Fruit fly (Drosophila melanogaster): ENCODE data around the gene aly.

aly gene

DNA sequence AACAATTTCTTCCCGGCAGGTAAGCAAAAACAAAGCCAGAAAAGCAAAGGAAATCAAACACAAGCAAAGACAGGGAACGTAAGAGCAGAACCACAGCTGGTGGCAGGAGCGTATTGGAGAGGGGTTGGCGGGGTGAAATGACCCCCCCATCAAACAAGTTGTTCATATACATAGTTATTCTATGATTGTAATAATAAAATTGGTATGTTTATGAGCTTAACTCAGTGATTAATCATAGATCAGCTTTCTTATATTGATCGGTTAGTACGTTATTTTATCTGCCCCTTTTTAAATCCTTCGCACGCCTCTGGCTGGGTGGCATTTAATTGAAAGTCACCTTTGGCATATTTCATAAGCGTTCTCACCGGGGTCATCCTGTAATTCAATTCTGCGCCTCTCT lies 47.1 kb upstream of the aly start (continued):
- peak; percentile 55 for TF ChIP-seq CG1621 (tag; optimal IDR thresholded peaks at IDR 0.05)
- peak; percentile 14 for TF ChIP-seq net (GFP tag; optimal IDR thresholded peaks at IDR 0.05)
- TF ChIP-seq svp (GFP tag): peak; percentile 87
- TF ChIP-seq ss (GFP tag; optimal IDR thresholded peaks at IDR 0.05): peak in 1 of 2 experiments; percentile 59
- peak; percentile 48 for TF ChIP-seq Hr39 (GFP tag; optimal IDR thresholded peaks at IDR 0.05)
- TF ChIP-seq Gug (GFP tag; IDR thresholded peaks at IDR 0.05): no peak; the same call in 1 of the 2 replicates
- peak; percentile 49 for TF ChIP-seq CG8632 (GFP tag; optimal IDR thresholded peaks at IDR 0.05)
- TF ChIP-seq Ets21C (GFP tag; optimal IDR thresholded peaks at IDR 0.05): peak; percentile 42
- TF ChIP-seq CG6276 (GFP tag; optimal IDR thresholded peaks at IDR 0.05): peak; percentile 37
- TF ChIP-seq Sox15 (GFP tag; optimal IDR thresholded peaks at IDR 0.05): peak; percentile 40
- TF ChIP-seq CG32006 (GFP tag; optimal IDR thresholded peaks at IDR 0.05): peak; percentile 26
- peak; percentile 61 for TF ChIP-seq Met (GFP tag; optimal IDR thresholded peaks at IDR 0.05)
- TF ChIP-seq CG6854 (GFP tag; optimal IDR thresholded peaks at IDR 0.05): no peak
- TF ChIP-seq CG16779 (tag; optimal IDR thresholded peaks at IDR 0.05): no peak
- peak; percentile 56 for TF ChIP-seq esn (GFP tag; optimal IDR thresholded peaks at IDR 0.05)
- no peak for TF ChIP-seq CG8319 (GFP tag; optimal IDR thresholded peaks at IDR 0.05)
- TF ChIP-seq Hr38 (GFP tag; optimal IDR thresholded peaks at IDR 0.05): no peak
- peak; percentile 64 for TF ChIP-seq CG3919 (GFP tag; optimal IDR thresholded peaks at IDR 0.05)
- peak; percentile 30 for TF ChIP-seq CG11762 (GFP tag; optimal IDR thresholded peaks at IDR 0.05; ENCODE audit: insufficient read depth)

DNA sequence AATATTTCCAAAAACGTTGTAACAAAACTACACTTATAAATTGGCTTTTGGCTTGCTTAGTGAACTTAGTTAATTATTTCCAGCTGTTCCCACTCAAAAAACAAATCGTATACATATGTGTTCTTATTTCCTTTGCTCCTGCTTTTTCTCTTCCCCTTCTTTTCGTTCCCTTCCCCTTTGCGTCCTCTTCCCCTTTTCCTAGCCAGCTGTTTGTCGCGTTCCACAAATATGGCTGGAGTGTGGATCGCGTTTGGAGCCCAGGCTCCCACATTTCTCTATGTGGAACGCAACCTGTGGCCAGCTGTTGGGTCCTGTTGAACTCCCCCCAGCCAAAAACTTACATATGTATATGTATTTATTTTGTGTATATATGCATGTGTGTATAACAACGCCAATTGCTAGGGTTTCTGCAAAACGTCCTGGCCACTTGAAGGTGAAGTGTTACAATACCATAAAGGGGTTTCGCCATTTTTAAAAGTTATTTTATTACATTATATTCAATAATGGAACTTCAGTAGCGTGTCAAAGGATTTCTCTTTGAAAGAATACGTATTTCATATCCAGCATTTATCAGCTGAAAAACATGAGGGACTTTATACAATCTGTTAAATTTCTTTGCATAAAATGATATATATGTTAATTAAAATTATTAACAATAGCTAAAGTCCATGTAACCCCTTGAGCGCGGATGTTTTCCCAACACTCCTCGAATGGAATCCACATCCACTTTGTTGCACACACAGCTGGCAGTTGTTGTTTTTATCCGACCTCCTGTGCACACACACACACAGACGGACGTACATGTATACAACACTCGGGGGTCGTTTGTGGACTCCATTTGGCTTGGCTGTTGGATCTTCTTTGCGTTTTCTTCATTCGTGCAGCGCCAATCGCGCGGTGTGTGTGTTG lies 45.6 kb upstream of the aly start:
- peak; percentile 41 for TF ChIP-seq Ets96B (tag; optimal IDR thresholded peaks at IDR 0.05)
- TF ChIP-seq CG8119 (GFP tag; IDR thresholded peaks at IDR 0.05): peak; percentile 54; the same call in 2 of the 3 replicates
- no peak for TF ChIP-seq CG7368 (GFP tag; optimal IDR thresholded peaks at IDR 0.05)
- peak; percentile 41 for TF ChIP-seq acj6 (GFP tag; optimal IDR thresholded peaks at IDR 0.05)
- no peak for TF ChIP-seq Gug (GFP tag; IDR thresholded peaks at IDR 0.05)
- TF ChIP-seq CG6808 (GFP tag; optimal IDR thresholded peaks at IDR 0.05): no peak
- TF ChIP-seq Eip93F (GFP tag; optimal IDR thresholded peaks at IDR 0.05): peak; percentile 56
- no peak for TF ChIP-seq cyc (GFP tag; optimal IDR thresholded peaks at IDR 0.05)
- TF ChIP-seq topi (GFP tag; optimal IDR thresholded peaks at IDR 0.05): no peak
- TF ChIP-seq Ets21C (GFP tag; optimal IDR thresholded peaks at IDR 0.05): no peak
- peak; percentile 50 for TF ChIP-seq CG32006 (GFP tag; optimal IDR thresholded peaks at IDR 0.05)
- TF ChIP-seq CG11762 (GFP tag; optimal IDR thresholded peaks at IDR 0.05; ENCODE audit: insufficient read depth): no peak
- peak; percentile 22 for TF ChIP-seq CG34406 (GFP tag; optimal IDR thresholded peaks at IDR 0.05)
- TF ChIP-seq CG3919 (GFP tag; optimal IDR thresholded peaks at IDR 0.05): peak; percentile 28
- peak; percentile 12 for TF ChIP-seq Sox14 (GFP tag; optimal IDR thresholded peaks at IDR 0.05)
- TF ChIP-seq CG11294 (GFP tag; IDR thresholded peaks at IDR 0.05): no peak
- no peak for TF ChIP-seq CG8319 (GFP tag; optimal IDR thresholded peaks at IDR 0.05)
- no peak for TF ChIP-seq lz (GFP tag; optimal IDR thresholded peaks at IDR 0.05)
- peak; percentile 31 for TF ChIP-seq pdm3 (GFP tag; optimal IDR thresholded peaks at IDR 0.05)
- TF ChIP-seq CG6163 (GFP tag; IDR thresholded peaks at IDR 0.05): peak; percentile 35; the same call in 1 of the 3 replicates
- TF ChIP-seq fkh (GFP tag; optimal IDR thresholded peaks at IDR 0.05): no peak
- no peak for TF ChIP-seq Blimp-1 (GFP tag; optimal IDR thresholded peaks at IDR 0.05)
- TF ChIP-seq Hr38 (GFP tag; optimal IDR thresholded peaks at IDR 0.05): no peak
- TF ChIP-seq Smox (GFP tag; optimal IDR thresholded peaks at IDR 0.05): peak; percentile 40
- peak; percentile 8 to 18 for TF ChIP-seq salr (GFP tag; optimal IDR thresholded peaks at IDR 0.05)
- no peak for TF ChIP-seq CG11902 (GFP tag; optimal IDR thresholded peaks at IDR 0.05)
- peak; percentile 66 for TF ChIP-seq Eip78C (GFP tag)
- TF ChIP-seq Eip75B (GFP tag; optimal IDR thresholded peaks at IDR 0.05): no peak
- TF ChIP-seq CG10669 (GFP tag; optimal IDR thresholded peaks at IDR 0.05): peak; percentile 5
- TF ChIP-seq ss (GFP tag; optimal IDR thresholded peaks at IDR 0.05): peak in 1 of 2 experiments; percentile 25
- peak; percentile 25 for TF ChIP-seq CG4318 (GFP tag; optimal IDR thresholded peaks at IDR 0.05)
- TF ChIP-seq CG6854 (GFP tag; optimal IDR thresholded peaks at IDR 0.05): peak; percentile 14
- TF ChIP-seq net (GFP tag; optimal IDR thresholded peaks at IDR 0.05): peak; percentile 18
- TF ChIP-seq Lpt (GFP tag; optimal IDR thresholded peaks at IDR 0.05): no peak
- peak; percentile 7 for TF ChIP-seq spab (GFP tag; optimal IDR thresholded peaks at IDR 0.05)
- TF ChIP-seq Met (GFP tag; optimal IDR thresholded peaks at IDR 0.05): peak; percentile 26
- no peak for TF ChIP-seq CG6276 (GFP tag; optimal IDR thresholded peaks at IDR 0.05)
- TF ChIP-seq dsx (GFP tag; optimal IDR thresholded peaks at IDR 0.05; ENCODE audit: poor library complexity, severe bottlenecking): peak; percentile 90
- TF ChIP-seq CG31627 (GFP tag; optimal IDR thresholded peaks at IDR 0.05): no peak
- no peak for TF ChIP-seq Hr39 (GFP tag; optimal IDR thresholded peaks at IDR 0.05)
